Worm (Caenorhabditis elegans): ENCODE measurements around the gene sra-9.

sra-9 gene

ce11 chrII:9500926-9501325, 31.2 kb upstream of the sra-9 start:
- TF ChIP-seq ceh-14 (tag; optimal IDR thresholded peaks at IDR 0.05) (no peak), elt-2 (tag; optimal IDR thresholded peaks at IDR 0.05) (peak; percentile 50), ets-4 (tag; optimal IDR thresholded peaks at IDR 0.05) (no peak)

- TF ChIP-seq tbx-2 (tag; optimal IDR thresholded peaks at IDR 0.05) (no peak), ttx-3 (tag; optimal IDR thresholded peaks at IDR 0.05) (no peak), npax-4 (tag; optimal IDR thresholded peaks at IDR 0.05) (no peak), syd-9 (tag; optimal IDR thresholded peaks at IDR 0.05) (no peak), pag-3 (tag; optimal IDR thresholded peaks at IDR 0.05; ENCODE audit: borderline replicate concordance) (no peak), ama-1 (optimal IDR thresholded peaks at IDR 0.05) (no peak), ceh-19 (GFP tag; optimal IDR thresholded peaks at IDR 0.05) (no peak), ztf-16 (tag; optimal IDR thresholded peaks at IDR 0.05) (no peak), ceh-24 (tag; optimal IDR thresholded peaks at IDR 0.05) (no peak), sox-4 (tag; optimal IDR thresholded peaks at IDR 0.05) (no peak), nhr-232 (tag; optimal IDR thresholded peaks at IDR 0.05) (no peak), mec-3 (tag; optimal IDR thresholded peaks at IDR 0.05; ENCODE audit: borderline replicate concordance) (no peak), ceh-14 (tag; optimal IDR thresholded peaks at IDR 0.05) (no peak)
Measured at ce11 chrII:9501955-9502354, 30.2 kb upstream of the sra-9 start.

- no peak for TF ChIP-seq ceh-31 (tag; optimal IDR thresholded peaks at IDR 0.05)
Measured at ce11 chrII:9507181-9507580, 24.9 kb upstream of the sra-9 start, which contains the start of gene gcy-3. gcy-3 (minus strand) TSS chrII:9507281.

ce11 chrII:9516836-9517235, 15.3 kb upstream of the sra-9 start, which contains the start of gene gcy-1:
gcy-1 (minus strand) TSS chrII:9516936.
- TF ChIP-seq dmd-4 (tag; optimal IDR thresholded peaks at IDR 0.05; ENCODE audit: borderline replicate concordance) (no peak), ama-1 (optimal IDR thresholded peaks at IDR 0.05) (no peak)

- TF ChIP-seq nfya-1 (tag; optimal IDR thresholded peaks at IDR 0.05) (no peak), hlh-6 (tag; optimal IDR thresholded peaks at IDR 0.05) (no peak), K09A11.1 (tag; optimal IDR thresholded peaks at IDR 0.05; ENCODE audit: insufficient read depth) (no peak), npax-4 (tag; optimal IDR thresholded peaks at IDR 0.05) (no peak), sox-4 (tag; optimal IDR thresholded peaks at IDR 0.05) (no peak), unc-55 (GFP tag; optimal IDR thresholded peaks at IDR 0.05) (no peak), nhr-11 (tag; optimal IDR thresholded peaks at IDR 0.05) (no peak)
Measured at ce11 chrII:9518781-9519180, 13.3 kb upstream of the sra-9 start, which contains the start of the genes sfxn-1.1 and AH6.3. sfxn-1.1 (minus strand) TSS chrII:9518881. AH6.3 (plus strand) TSS chrII:9519055.

- TF ChIP-seq sox-2 (GFP tag; IDR thresholded peaks at IDR 0.05) (no peak), pqm-1 (tag; optimal IDR thresholded peaks at IDR 0.05) (no peak), ttx-3 (tag; optimal IDR thresholded peaks at IDR 0.05) (no peak), hlh-30 (tag; optimal IDR thresholded peaks at IDR 0.05; ENCODE audit: insufficient read depth) (no peak), T23F11.4 (GFP tag; optimal IDR thresholded peaks at IDR 0.05) (no peak), ceh-48 (tag; optimal IDR thresholded peaks at IDR 0.05) (no peak), fkh-6 (tag; optimal IDR thresholded peaks at IDR 0.05) (no peak), tbx-2 (tag; optimal IDR thresholded peaks at IDR 0.05) (no peak), C08G9.2 (tag; optimal IDR thresholded peaks at IDR 0.05) (no peak), ahr-1 (tag; optimal IDR thresholded peaks at IDR 0.05) (no peak), hlh-15 (tag; optimal IDR thresholded peaks at IDR 0.05) (no peak), sdc-2 (tag; optimal IDR thresholded peaks at IDR 0.05) (no peak), unc-3 (GFP tag; conservative IDR thresholded peaks at IDR 0.05) (no peak), unc-3 (tag; optimal IDR thresholded peaks at IDR 0.05) (no peak), ceh-24 (tag; optimal IDR thresholded peaks at IDR 0.05) (no peak), npax-4 (tag; optimal IDR thresholded peaks at IDR 0.05) (no peak), rnt-1 (tag; optimal IDR thresholded peaks at IDR 0.05) (no peak), pat-9 (tag; optimal IDR thresholded peaks at IDR 0.05) (no peak), ceh-30 (tag; optimal IDR thresholded peaks at IDR 0.05) (no peak), pros-1 (tag; optimal IDR thresholded peaks at IDR 0.05) (no peak)
Measured at ce11 chrII:9521570-9521969, 10.5 kb upstream of the sra-9 start, which contains the start of gene sra-1. sra-1 (minus strand) TSS chrII:9521670.

All from whole organism, late embryonic.